Fruit fly (Drosophila melanogaster) whole organism, pupa: ENCODE measurements around the gene uncNacbeta.

Experiments used
- CG10348 ChIP-seq: fragments of 200-800 bp; sonication (Bioruptor generic); IDR thresholded peaks from 2 replicates; pipeline ENCODE4 v1.3.6; 2022; ENCODE audit warnings: missing biosample characterization, missing genetic modification characterization
- CG12605 ChIP-seq: fragments of 200-800 bp; sonication (Bioruptor generic); IDR thresholded peaks from 2 replicates; pipeline ENCODE4 v1.3.6; 2022; ENCODE audit warnings: missing biosample characterization, missing genetic modification characterization
- CG13204 ChIP-seq: fragments of 200-800 bp; sonication (Bioruptor generic); optimal IDR thresholded peaks from 2 replicates; lab custom pipeline; 2018; ENCODE audit warnings: missing biosample characterization, mild to moderate bottlenecking, missing genetic modification characterization, moderate library complexity
- CG14655 ChIP-seq: fragments of 200-800 bp; sonication (Bioruptor generic); optimal IDR thresholded peaks from 3 replicates; lab custom pipeline; 2017; ENCODE audit warnings: mild to moderate bottlenecking, missing biosample characterization, missing genetic modification reagents, missing genetic modification characterization
- CG15710 ChIP-seq: fragments of 200-800 bp; sonication (Bioruptor generic); optimal IDR thresholded peaks from 2 replicates; lab custom pipeline; 2018; ENCODE audit warnings: missing biosample characterization, mild to moderate bottlenecking, missing genetic modification characterization, moderate library complexity
- CG17806 ChIP-seq: fragments of 200-800 bp; sonication (Bioruptor generic); optimal IDR thresholded peaks from 2 replicates; lab custom pipeline; 2018; ENCODE audit warnings: missing biosample characterization, mild to moderate bottlenecking, missing genetic modification characterization, moderate library complexity
- CG32121 ChIP-seq: fragments of 200-800 bp; sonication (Bioruptor generic); IDR thresholded peaks from 2 replicates; pipeline ENCODE4 v1.3.6; 2022; ENCODE audit warnings: missing biosample characterization, missing genetic modification characterization
- CG34367 ChIP-seq: fragments of 200-800 bp; sonication (Bioruptor generic); optimal IDR thresholded peaks from 2 replicates; lab custom pipeline; 2018; ENCODE audit warnings: missing biosample characterization, mild to moderate bottlenecking, missing genetic modification characterization
- CG4496 ChIP-seq: fragments of 200-800 bp; sonication (Bioruptor generic); IDR thresholded peaks from 3 replicates; pipeline ENCODE4 v1.3.6; 2022; ENCODE audit warnings: missing biosample characterization, missing genetic modification characterization
- CG8159 ChIP-seq: fragments of 200-800 bp; sonication (Bioruptor generic); optimal IDR thresholded peaks from 3 replicates; lab custom pipeline; 2018; ENCODE audit warnings: missing biosample characterization, mild to moderate bottlenecking, missing genetic modification characterization, moderate library complexity
- CG8301 ChIP-seq: fragments of 200-800 bp; sonication (Bioruptor generic); optimal IDR thresholded peaks from 2 replicates; lab custom pipeline; 2018; ENCODE audit warnings: missing biosample characterization, mild to moderate bottlenecking, missing genetic modification characterization
- CG9948 ChIP-seq: fragments of 200-800 bp; sonication (Bioruptor generic); optimal IDR thresholded peaks from 2 replicates; lab custom pipeline; 2018; ENCODE audit warnings: missing biosample characterization, mild to moderate bottlenecking, missing genetic modification characterization, moderate library complexity
- D1 ChIP-seq: fragments of 200-800 bp; sonication (Bioruptor generic); optimal IDR thresholded peaks from 2 replicates; lab custom pipeline; 2018; ENCODE audit warnings: missing biosample characterization, mild to moderate bottlenecking, missing genetic modification characterization, moderate library complexity
- EcR ChIP-seq: fragments of 200-800 bp; sonication (Bioruptor generic); optimal IDR thresholded peaks from 3 replicates; lab custom pipeline; 2019; ENCODE audit warnings: missing biosample characterization, missing genetic modification characterization, mild to moderate bottlenecking, moderate library complexity, missing genetic modification reagents
- Ets98B ChIP-seq: fragments of 200-800 bp; sonication (Bioruptor generic); IDR thresholded peaks from 2 replicates; pipeline ENCODE4 v1.3.6; 2022; ENCODE audit warnings: missing biosample characterization, missing genetic modification characterization
- Pif1A ChIP-seq: fragments of 200-800 bp; sonication (Bioruptor generic); optimal IDR thresholded peaks from 3 replicates; lab custom pipeline; 2016; ENCODE audit warnings: missing biosample characterization, missing genetic modification characterization
- Pif1B ChIP-seq: fragments of 200-800 bp; sonication (Bioruptor generic); optimal IDR thresholded peaks from 3 replicates; lab custom pipeline; 2016; ENCODE audit warnings: missing biosample characterization, missing genetic modification characterization
- Snoo ChIP-seq: fragments of 200-800 bp; sonication (Bioruptor generic); optimal IDR thresholded peaks from 3 replicates; lab custom pipeline; 2017; ENCODE audit warnings: missing biosample characterization, mild to moderate bottlenecking, missing genetic modification characterization, inconsistent platforms
- fd96Ca ChIP-seq: fragments of 200-800 bp; sonication (Bioruptor generic); IDR thresholded peaks from 3 replicates; pipeline ENCODE4 v1.3.6; 2022; ENCODE audit warnings: missing biosample characterization, missing genetic modification characterization
- gl ChIP-seq: fragments of 200-800 bp; sonication (Bioruptor generic); optimal IDR thresholded peaks from 2 replicates; lab custom pipeline; 2018; ENCODE audit warnings: missing biosample characterization, mild to moderate bottlenecking, missing genetic modification characterization
- rn ChIP-seq: fragments of 200-800 bp; sonication (Bioruptor generic); IDR thresholded peaks from 2 replicates; pipeline ENCODE4 v1.3.6; 2022; ENCODE audit warnings: missing biosample characterization, missing genetic modification characterization

uncNacbeta gene

DNA sequence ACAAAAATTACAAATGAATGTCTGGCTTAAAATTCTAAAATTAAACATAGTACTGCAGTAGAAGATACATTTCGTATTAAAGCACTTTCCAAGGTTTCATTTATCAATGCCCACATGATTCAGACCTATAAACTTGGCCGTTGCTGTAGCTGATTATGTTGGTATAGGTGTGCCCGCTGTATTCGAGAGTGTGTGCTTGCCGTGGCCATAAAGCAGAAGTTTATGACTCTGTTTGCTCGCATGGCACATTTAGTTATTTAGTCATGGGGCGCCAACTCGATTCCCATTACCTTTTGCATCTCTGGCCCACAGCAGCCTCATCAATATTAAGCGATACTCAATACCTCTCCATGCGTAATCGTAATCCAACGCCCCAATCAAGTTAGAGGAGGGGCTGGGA lies 50.6 kb downstream of the uncNacbeta start:
- no peak for TF ChIP-seq CG14655 (GFP tag; lab: Kevin White, UChicago)
- TF ChIP-seq, all 21 proteins: peak for 0

DNA sequence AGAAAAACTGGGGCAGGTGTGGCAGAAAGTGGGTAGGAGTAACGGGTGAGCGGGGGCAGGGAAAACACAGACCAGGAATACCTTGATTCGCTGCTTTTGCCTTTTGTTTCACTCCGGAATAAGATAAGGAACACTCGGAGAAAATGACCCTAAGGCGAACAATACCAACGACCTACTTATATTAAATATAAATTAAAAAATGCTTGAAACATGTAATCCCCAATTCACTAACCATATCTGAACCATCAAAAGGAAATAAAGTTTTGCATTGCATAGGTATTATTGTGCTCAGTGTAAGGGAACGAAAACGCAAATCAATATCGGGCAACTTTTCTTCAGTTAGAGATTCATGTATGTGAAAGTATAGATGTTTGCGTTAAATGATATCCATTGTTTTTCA lies 51.6 kb downstream of the uncNacbeta start:
- TF ChIP-seq CG14655 (GFP tag; lab: Kevin White, UChicago) (no peak), CG34367 (tag; lab: Kevin White, UChicago) (peak; percentile 31), CG13204 (no peak), fd96Ca (GFP tag; lab: Robert Waterston, UW) (no peak), Snoo (tag; lab: Kevin White, UChicago) (peak; percentile 77), CG12605 (GFP tag; lab: Robert Waterston, UW) (no peak), CG9948 (tag; lab: Kevin White, UChicago) (peak; percentile 41), CG10348 (GFP tag; lab: Robert Waterston, UW) (no peak), Pif1B (GFP tag; lab: Kevin White, UChicago) (peak; percentile 68), CG32121 (GFP tag; lab: Robert Waterston, UW) (no peak), CG8159 (tag; lab: Kevin White, UChicago) (peak; percentile 63), CG8301 (tag; lab: Kevin White, UChicago) (no peak), gl (tag; lab: Kevin White, UChicago) (no peak), CG17806 (peak; percentile 43), CG15710 (peak; percentile 58), rn (0 out of 2 replicates have a peak, but pooled peaks have one; percentile 20), D1 (tag; lab: Kevin White, UChicago) (no peak), Ets98B (GFP tag; lab: Robert Waterston, UW) (no peak), Pif1A (GFP tag; lab: Kevin White, UChicago) (peak; percentile 59), EcR (GFP tag; lab: Kevin White, UChicago) (no peak), CG4496 (no peak)
